Fruit fly (Drosophila melanogaster): Measurements from ENCODE around the gene Pstk.

Gene Pstk

DNA sequence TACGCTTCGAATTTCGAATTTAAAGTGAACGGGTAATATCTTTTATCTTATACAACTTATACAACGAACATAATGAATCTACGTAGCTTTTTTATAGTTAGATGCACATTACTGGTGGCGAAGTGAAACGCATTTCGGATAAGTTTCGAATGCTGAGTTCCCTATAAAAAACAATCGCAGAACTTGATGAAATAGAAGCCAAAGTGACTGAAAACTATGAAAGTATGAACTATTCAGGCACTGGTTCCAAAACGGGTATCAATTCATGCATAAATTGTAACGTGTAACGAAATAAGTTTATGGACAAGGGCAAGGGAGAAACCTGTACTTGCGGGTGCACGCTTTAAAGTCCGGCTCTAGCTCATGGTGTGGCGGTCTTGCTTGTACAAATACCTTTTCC lies 22.5 kb downstream of the Pstk start:
- TF ChIP-seq CG9705 (GFP tag; optimal IDR thresholded peaks at IDR 0.05) (no peak), woc (GFP tag; optimal IDR thresholded peaks at IDR 0.05) (no peak), Jra (GFP tag; optimal IDR thresholded peaks at IDR 0.05) (no peak), sage (GFP tag; optimal IDR thresholded peaks at IDR 0.05) (no peak), Dfd (GFP tag; optimal IDR thresholded peaks at IDR 0.05) (no peak), CrebA (GFP tag; optimal IDR thresholded peaks at IDR 0.05; ENCODE audit: borderline replicate concordance) (no peak), ey (GFP tag; optimal IDR thresholded peaks at IDR 0.05) (no peak)

DNA sequence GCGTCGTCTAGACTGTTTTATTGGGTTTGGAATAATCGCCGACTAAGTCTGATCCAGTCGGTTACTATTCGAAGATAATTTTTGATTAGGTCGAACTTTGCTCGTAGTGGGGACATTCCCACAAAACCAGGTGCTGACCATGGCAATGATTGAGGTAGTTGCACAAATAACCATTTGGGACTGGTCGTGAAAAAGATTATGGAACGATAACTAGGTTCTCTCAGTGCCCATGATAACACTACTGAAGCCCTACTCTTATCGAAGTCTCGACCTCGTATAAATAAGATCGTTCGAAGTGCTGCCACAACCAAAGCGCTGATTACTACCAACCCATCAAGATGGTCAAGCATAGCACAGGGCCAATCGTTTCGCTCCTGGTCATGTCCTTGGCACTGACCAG lies 26.0 kb downstream of the Pstk start, which contains the start of gene CG14205:
TSS of gene CG14205 (plus strand) at position 301 of the 400 bp plus-strand sequence.
- TF ChIP-seq sage (GFP tag; optimal IDR thresholded peaks at IDR 0.05) (no peak), Hr83 (GFP tag; optimal IDR thresholded peaks at IDR 0.05; ENCODE audit: poor library complexity, severe bottlenecking) (no peak), pan (optimal IDR thresholded peaks at IDR 0.05) (no peak), Mio (GFP tag; optimal IDR thresholded peaks at IDR 0.05) (no peak), Hr78 (GFP tag; optimal IDR thresholded peaks at IDR 0.05) (no peak), Vsx2 (GFP tag; optimal IDR thresholded peaks at IDR 0.05; ENCODE audit: partially characterized antibody) (no peak), CrebA (GFP tag; optimal IDR thresholded peaks at IDR 0.05; ENCODE audit: borderline replicate concordance) (no peak), Dif (GFP tag; optimal IDR thresholded peaks at IDR 0.05; ENCODE audit: partially characterized antibody) (no peak), dmrt93B (GFP tag; optimal IDR thresholded peaks at IDR 0.05) (no peak), Abd-B (GFP tag; optimal IDR thresholded peaks at IDR 0.05) (no peak), Jra (GFP tag; optimal IDR thresholded peaks at IDR 0.05) (no peak), Hnf4 (GFP tag; optimal IDR thresholded peaks at IDR 0.05) (no peak), sv (GFP tag; optimal IDR thresholded peaks at IDR 0.05) (no peak), Myc (optimal IDR thresholded peaks at IDR 0.05) (no peak)

DNA sequence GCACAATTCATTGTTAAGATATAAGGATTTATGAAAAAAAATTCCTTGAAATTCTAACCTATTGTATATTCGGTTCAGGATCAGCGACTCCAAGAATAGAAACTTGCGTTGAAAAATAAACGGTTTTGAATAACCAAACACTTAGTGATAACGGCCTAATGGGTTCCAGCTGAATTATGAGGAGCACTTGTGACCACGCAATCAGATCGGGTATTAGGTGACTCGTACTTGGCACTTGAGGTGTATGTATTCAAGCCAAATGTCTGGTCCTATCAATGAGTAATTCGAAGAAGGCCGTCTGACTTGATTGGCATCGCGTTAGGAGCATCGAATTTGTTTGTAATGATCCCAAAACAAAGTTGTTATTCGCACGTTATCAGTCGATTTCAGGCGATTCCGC lies 27.8 kb downstream of the Pstk start:
- TF ChIP-seq sv (GFP tag; optimal IDR thresholded peaks at IDR 0.05) (no peak), dsf (GFP tag; optimal IDR thresholded peaks at IDR 0.05; ENCODE audit: borderline replicate concordance) (no peak), tai (GFP tag; optimal IDR thresholded peaks at IDR 0.05) (no peak), brk (GFP tag; optimal IDR thresholded peaks at IDR 0.05) (no peak), Hr83 (GFP tag; optimal IDR thresholded peaks at IDR 0.05; ENCODE audit: poor library complexity, severe bottlenecking) (no peak), jim (GFP tag; optimal IDR thresholded peaks at IDR 0.05) (no peak), woc (GFP tag; optimal IDR thresholded peaks at IDR 0.05) (no peak), Sp1 (GFP tag; optimal IDR thresholded peaks at IDR 0.05) (no peak), Myc (optimal IDR thresholded peaks at IDR 0.05) (no peak)

DNA sequence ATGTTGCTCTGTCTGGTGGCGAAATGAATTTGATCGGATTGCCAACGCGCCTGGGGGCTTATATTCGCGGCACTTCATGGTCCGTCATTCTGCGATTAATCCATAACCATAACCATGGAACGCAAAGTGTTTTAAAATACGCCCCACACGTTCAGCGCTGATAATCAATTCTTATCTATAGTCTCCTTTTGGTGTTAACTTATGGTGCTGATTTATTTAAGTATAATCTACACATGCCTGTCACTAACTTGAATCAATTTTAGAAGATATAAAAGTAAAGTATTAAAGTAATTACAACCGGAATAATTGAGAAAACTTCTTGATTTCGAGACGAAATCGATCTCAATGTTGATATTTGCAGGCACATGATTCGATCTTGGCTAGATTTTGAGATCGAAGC lies 28.3 kb downstream of the Pstk start, which contains the start of gene CG14219:
TSS of gene CG14219 (minus strand) at position 101 of the 400 bp plus-strand sequence.
- TF ChIP-seq br (GFP tag; optimal IDR thresholded peaks at IDR 0.05) (no peak), Myc (optimal IDR thresholded peaks at IDR 0.05) (no peak), CG32264 (GFP tag; optimal IDR thresholded peaks at IDR 0.05) (no peak), Mio (GFP tag; optimal IDR thresholded peaks at IDR 0.05) (no peak), fru (GFP tag; optimal IDR thresholded peaks at IDR 0.05) (no peak), woc (GFP tag; optimal IDR thresholded peaks at IDR 0.05) (no peak), HLH106 (tag; optimal IDR thresholded peaks at IDR 0.05) (no peak), Hr78 (GFP tag; optimal IDR thresholded peaks at IDR 0.05) (no peak), Abd-B (GFP tag; optimal IDR thresholded peaks at IDR 0.05) (no peak), Hnf4 (GFP tag; optimal IDR thresholded peaks at IDR 0.05) (no peak), N (GFP tag; optimal IDR thresholded peaks at IDR 0.05) (no peak), OdsH (GFP tag; optimal IDR thresholded peaks at IDR 0.05) (no peak), CrebA (GFP tag; optimal IDR thresholded peaks at IDR 0.05; ENCODE audit: borderline replicate concordance) (no peak), Vsx2 (GFP tag; optimal IDR thresholded peaks at IDR 0.05; ENCODE audit: partially characterized antibody) (no peak), ey (GFP tag; optimal IDR thresholded peaks at IDR 0.05) (no peak), CG9705 (GFP tag; optimal IDR thresholded peaks at IDR 0.05) (no peak), Hr83 (GFP tag; optimal IDR thresholded peaks at IDR 0.05; ENCODE audit: poor library complexity, severe bottlenecking) (no peak), sage (GFP tag; optimal IDR thresholded peaks at IDR 0.05) (no peak)

DNA sequence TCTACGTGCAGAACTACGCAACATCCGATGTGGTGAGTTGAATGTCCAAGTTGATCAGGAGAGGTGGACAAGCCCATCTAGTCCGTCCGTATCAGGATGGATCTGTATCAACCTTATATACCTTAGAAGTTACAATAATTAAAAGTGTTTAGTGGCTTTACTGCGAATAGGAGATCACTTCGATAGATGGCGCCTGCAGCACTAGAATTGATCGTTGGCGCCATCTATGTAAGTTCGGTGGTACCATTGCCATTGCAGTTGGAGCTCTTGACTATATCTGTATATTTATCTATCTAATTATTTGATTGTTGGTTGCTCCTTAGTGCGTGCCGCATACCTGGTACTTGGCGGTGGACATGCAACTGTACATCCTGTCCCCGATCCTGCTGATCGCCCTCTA lies 33.2 kb downstream of the Pstk start:
- TF ChIP-seq CrebA (GFP tag; optimal IDR thresholded peaks at IDR 0.05; ENCODE audit: borderline replicate concordance): no peak
- no peak for TF ChIP-seq Dif (GFP tag; optimal IDR thresholded peaks at IDR 0.05; ENCODE audit: partially characterized antibody)
- TF ChIP-seq Hr83 (GFP tag; optimal IDR thresholded peaks at IDR 0.05; ENCODE audit: poor library complexity, severe bottlenecking): no peak
- TF ChIP-seq pan (optimal IDR thresholded peaks at IDR 0.05): no peak
- TF ChIP-seq Myc (optimal IDR thresholded peaks at IDR 0.05): no peak
- TF ChIP-seq usp (GFP tag; optimal IDR thresholded peaks at IDR 0.05): no peak
- no peak for TF ChIP-seq Sp1 (GFP tag; optimal IDR thresholded peaks at IDR 0.05)
- no peak for TF ChIP-seq Mio (GFP tag; optimal IDR thresholded peaks at IDR 0.05)
- TF ChIP-seq Jra (GFP tag; optimal IDR thresholded peaks at IDR 0.05): no peak
- TF ChIP-seq GATAd (GFP tag; optimal IDR thresholded peaks at IDR 0.05): no peak
- no peak for TF ChIP-seq dsf (GFP tag; optimal IDR thresholded peaks at IDR 0.05; ENCODE audit: borderline replicate concordance)
- TF ChIP-seq sv (GFP tag; optimal IDR thresholded peaks at IDR 0.05): no peak
- TF ChIP-seq jim (GFP tag; optimal IDR thresholded peaks at IDR 0.05): no peak
- TF ChIP-seq woc (GFP tag; optimal IDR thresholded peaks at IDR 0.05): no peak
